Worm (Caenorhabditis elegans) whole organism, early embryonic: ENCODE measurements around the gene T22F3.10.

Experiments used
- B0310.2 ChIP-seq: sonication (generic microtip); optimal IDR thresholded peaks from 2 replicates; lab custom pipeline; 2016; ENCODE audit warnings: mild to moderate bottlenecking, missing genetic modification characterization, missing compliant biosample characterization
- aly-1 ChIP-seq: sonication (generic microtip); optimal IDR thresholded peaks from 2 replicates; lab custom pipeline; 2016; ENCODE audit warnings: missing genetic modification characterization, missing compliant biosample characterization
- ama-1 ChIP-seq: fragments of 150-350 bp; optimal IDR thresholded peaks from 2 replicates; lab custom pipeline; 2014
- ceh-13 ChIP-seq: fragments of 200-800 bp; sonication (Bioruptor generic); optimal IDR thresholded peaks from 2 replicates; lab custom pipeline; 2018; ENCODE audit warnings: mild to moderate bottlenecking, missing genetic modification characterization, missing compliant biosample characterization
- ceh-36 ChIP-seq: sonication (generic microtip); optimal IDR thresholded peaks from 2 replicates; lab custom pipeline; 2016; ENCODE audit warnings: missing genetic modification characterization, inconsistent platforms, missing compliant biosample characterization
- ets-7 ChIP-seq: sonication (generic microtip); optimal IDR thresholded peaks from 2 replicates; lab custom pipeline; 2016; ENCODE audit warnings: missing genotype, missing genetic modification characterization, missing compliant biosample characterization
- flt-1 ChIP-seq: fragments of 200-800 bp; sonication (Bioruptor generic); IDR thresholded peaks from 2 replicates; pipeline ENCODE4 v1.3.6; 2022; ENCODE audit warnings: missing genetic modification characterization, missing compliant biosample characterization
- hmbx-1 ChIP-seq: sonication (generic microtip); optimal IDR thresholded peaks from 2 replicates; lab custom pipeline; 2016; ENCODE audit warnings: mild to moderate bottlenecking, missing genetic modification characterization, missing compliant biosample characterization
- hnd-1 ChIP-seq: sonication (generic microtip); optimal IDR thresholded peaks from 2 replicates; lab custom pipeline; 2016; ENCODE audit warnings: missing genetic modification characterization, missing compliant biosample characterization
- pes-1 ChIP-seq: fragments of 200-800 bp; sonication (Bioruptor generic); IDR thresholded peaks from 2 replicates; pipeline ENCODE4 v1.3.6; 2022; ENCODE audit warnings: missing genetic modification reagents, missing genetic modification characterization, missing compliant biosample characterization
- scrt-1 ChIP-seq: fragments of 200-800 bp; sonication (Bioruptor generic); IDR thresholded peaks from 2 replicates; pipeline ENCODE4 v1.3.6; 2022; ENCODE audit warnings: missing genetic modification characterization, missing compliant biosample characterization
- tbx-11 ChIP-seq: fragments of 200-800 bp; sonication (Bioruptor generic); IDR thresholded peaks from 2 replicates; pipeline ENCODE4 v1.3.6; 2022; ENCODE audit warnings: missing genetic modification characterization, missing compliant biosample characterization
- tbx-37 ChIP-seq: fragments of 200-800 bp; sonication (Bioruptor generic); conservative IDR thresholded peaks from 2 replicates; pipeline ENCODE4 v1.3.6; 2022; ENCODE audit warnings: missing genetic modification reagents, missing genetic modification characterization, missing compliant biosample characterization
- tra-4 ChIP-seq: sonication (generic microtip); optimal IDR thresholded peaks from 2 replicates; lab custom pipeline; 2017; ENCODE audit warnings: missing genetic modification characterization, missing compliant biosample characterization

ce11 chrV:3606391-3606790 is 5.2 kb downstream of the T22F3.10 start:
- TF ChIP-seq ceh-36 (tag; lab: Kevin White, UChicago) (no peak), ama-1 (no peak), tbx-11 (GFP tag; lab: Robert Waterston, UW) (no peak), ceh-13 (no peak), flt-1 (no peak), aly-1 (no peak), tbx-37 (GFP tag; lab: Robert Waterston, UW) (no peak), scrt-1 (no peak), ets-7 (tag; lab: Kevin White, UChicago) (no peak), B0310.2 (tag; lab: Kevin White, UChicago) (no peak), tra-4 (tag; lab: Kevin White, UChicago) (no peak), hmbx-1 (tag; lab: Kevin White, UChicago) (no peak), hnd-1 (tag; lab: Kevin White, UChicago) (no peak), pes-1 (GFP tag; lab: Robert Waterston, UW) (no peak)
